Fruit fly (Drosophila melanogaster): ENCODE measurements around the gene CG2614.

CG2614 gene

DNA sequence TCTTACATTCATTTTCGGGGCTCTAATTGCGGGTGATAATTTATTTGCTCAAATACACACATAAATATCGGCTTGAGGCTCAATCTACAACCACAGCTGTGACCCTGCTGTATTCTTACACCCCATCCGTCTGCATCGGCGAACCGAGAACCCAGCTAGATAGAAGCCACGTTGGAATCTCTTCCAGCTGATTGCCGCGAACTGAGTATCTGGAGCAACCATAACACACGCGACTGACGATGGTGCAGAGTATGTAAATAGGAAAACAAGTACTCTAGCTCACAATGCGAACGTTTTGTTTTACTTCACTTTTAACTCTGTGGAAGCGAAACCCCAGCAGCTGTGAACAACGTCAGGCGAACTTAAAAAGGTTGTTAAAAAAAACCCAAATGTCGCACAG is 8.2 kb downstream of the CG2614 start:
- no peak for TF ChIP-seq insv (optimal IDR thresholded peaks at IDR 0.05)
- no peak for TF ChIP-seq psq (optimal IDR thresholded peaks at IDR 0.05)
- no peak for TF ChIP-seq Sin3A (optimal IDR thresholded peaks at IDR 0.05)
- TF ChIP-seq Myc (optimal IDR thresholded peaks at IDR 0.05), result no peak
- no peak for TF ChIP-seq ttk (optimal IDR thresholded peaks at IDR 0.05)
- no peak for TF ChIP-seq h (optimal IDR thresholded peaks at IDR 0.05)

DNA sequence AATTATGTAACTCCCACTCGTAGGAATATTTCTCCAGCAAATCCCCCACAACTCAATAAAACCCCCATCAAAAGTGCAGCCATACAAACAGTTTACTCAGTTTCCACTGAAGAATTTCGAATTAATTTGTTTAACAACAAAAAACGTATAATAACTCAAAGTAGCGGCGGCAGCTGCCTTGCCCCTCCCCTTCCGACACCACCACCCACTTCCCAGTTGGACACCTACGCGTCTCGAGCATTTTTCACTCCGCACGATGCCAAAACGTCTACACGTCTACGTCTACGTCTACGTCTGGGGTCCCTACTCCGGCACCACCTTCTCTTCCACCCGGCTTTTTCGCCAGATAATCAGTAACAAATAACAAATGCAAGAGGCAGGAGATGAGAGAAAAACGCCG is 15.0 kb downstream of the CG2614 start:
- TF ChIP-seq h (optimal IDR thresholded peaks at IDR 0.05) (no peak), insv (optimal IDR thresholded peaks at IDR 0.05) (no peak), psq (optimal IDR thresholded peaks at IDR 0.05) (no peak)

DNA sequence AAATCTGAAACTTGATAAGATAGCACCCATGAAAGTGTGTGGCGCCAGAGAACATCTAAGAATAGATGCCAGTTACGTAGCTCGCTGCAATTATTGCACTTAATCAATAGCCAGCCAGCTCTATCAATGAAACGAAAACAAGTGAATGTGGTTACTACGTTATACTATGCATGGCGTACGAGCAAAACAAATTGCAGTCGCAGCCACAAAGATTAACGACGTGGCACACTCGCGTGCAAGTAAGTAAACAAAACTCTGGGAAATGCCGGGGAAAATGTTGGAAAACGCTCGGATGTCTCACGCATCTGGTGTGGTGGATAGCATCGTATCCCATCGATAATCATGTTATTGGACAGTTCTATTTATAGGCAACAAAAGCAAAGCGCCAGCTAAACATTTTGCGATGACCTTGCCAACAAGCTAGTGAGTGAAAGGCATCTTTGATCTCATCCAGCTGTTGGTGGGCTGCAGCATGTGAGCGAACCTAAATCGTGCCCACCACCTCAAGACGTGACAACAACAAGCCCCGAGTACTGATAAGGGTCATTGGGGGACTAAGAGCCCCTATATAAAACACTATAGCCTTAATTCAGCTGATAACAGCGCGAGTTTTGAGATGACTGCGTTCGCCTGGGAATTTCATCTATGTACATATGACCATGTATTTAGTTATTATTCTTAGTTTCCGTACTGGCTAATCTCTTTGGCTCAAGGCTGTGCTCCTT is 17.7 kb downstream of the CG2614 start:
- TF ChIP-seq Myc (optimal IDR thresholded peaks at IDR 0.05) (no peak), psq (optimal IDR thresholded peaks at IDR 0.05) (no peak), ttk (optimal IDR thresholded peaks at IDR 0.05) (no peak), h (optimal IDR thresholded peaks at IDR 0.05) (no peak), insv (optimal IDR thresholded peaks at IDR 0.05) (no peak)

DNA sequence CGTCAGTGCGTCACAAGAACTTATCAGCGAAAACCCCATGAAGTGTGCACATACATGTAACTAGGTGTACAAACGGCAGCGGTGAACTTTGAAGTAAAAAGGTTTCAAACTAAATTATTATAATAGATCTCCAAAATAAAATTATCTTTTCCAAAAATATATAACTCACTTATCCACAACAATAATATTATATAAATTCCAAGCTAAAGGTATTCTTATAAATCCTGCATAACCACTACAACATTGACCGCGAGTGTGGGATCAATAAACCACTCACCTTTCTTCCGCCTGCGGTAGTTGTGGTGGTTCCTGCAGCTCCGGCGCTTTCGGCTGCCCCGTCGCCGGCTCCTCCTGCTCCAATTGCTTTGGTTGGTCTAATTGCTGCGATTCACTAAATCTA is 18.5 kb downstream of the CG2614 start:
- TF ChIP-seq Sin3A (optimal IDR thresholded peaks at IDR 0.05), result no peak
- TF ChIP-seq Myc (optimal IDR thresholded peaks at IDR 0.05), result no peak
- no peak for TF ChIP-seq h (optimal IDR thresholded peaks at IDR 0.05)
- no peak for TF ChIP-seq ttk (optimal IDR thresholded peaks at IDR 0.05)
- no peak for TF ChIP-seq insv (optimal IDR thresholded peaks at IDR 0.05)
- TF ChIP-seq psq (optimal IDR thresholded peaks at IDR 0.05), result no peak

- TF ChIP-seq insv (optimal IDR thresholded peaks at IDR 0.05) (no peak), psq (optimal IDR thresholded peaks at IDR 0.05) (no peak), ttk (optimal IDR thresholded peaks at IDR 0.05) (no peak), h (optimal IDR thresholded peaks at IDR 0.05) (no peak), Sin3A (optimal IDR thresholded peaks at IDR 0.05) (no peak), Myc (optimal IDR thresholded peaks at IDR 0.05) (no peak)
Measured at dm6 chr2L:20675875-20676274, 19.6 kb downstream of the CG2614 start, which contains the start of the genes CG31678 and IKKepsilon. CG31678 (minus strand) TSS chr2L:20675941. IKKepsilon (plus strand) TSS chr2L:20676045.

- TF ChIP-seq psq (optimal IDR thresholded peaks at IDR 0.05), result no peak
- no peak for TF ChIP-seq Myc (optimal IDR thresholded peaks at IDR 0.05)
- no peak for TF ChIP-seq h (optimal IDR thresholded peaks at IDR 0.05)
- no peak for TF ChIP-seq ttk (optimal IDR thresholded peaks at IDR 0.05)
- TF ChIP-seq Sin3A (optimal IDR thresholded peaks at IDR 0.05), result no peak
- no peak for TF ChIP-seq insv (optimal IDR thresholded peaks at IDR 0.05)
Measured at dm6 chr2L:20681648-20682098, 25.4 kb downstream of the CG2614 start, which contains the start of gene Cen. Cen (minus strand) TSS chr2L:20681846.

- no peak for TF ChIP-seq Myc (optimal IDR thresholded peaks at IDR 0.05)
- no peak for TF ChIP-seq Sin3A (optimal IDR thresholded peaks at IDR 0.05)
- no peak for TF ChIP-seq psq (optimal IDR thresholded peaks at IDR 0.05)
- TF ChIP-seq ttk (optimal IDR thresholded peaks at IDR 0.05), result no peak
- TF ChIP-seq insv (optimal IDR thresholded peaks at IDR 0.05), result no peak
- no peak for TF ChIP-seq h (optimal IDR thresholded peaks at IDR 0.05)
Measured at dm6 chr2L:20682136-20682733, 26.0 kb downstream of the CG2614 start, which contains the start of gene CG2617. CG2617 (plus strand) TSS chr2L:20682368.

dm6 chr2L:20688722-20689121 is 32.5 kb downstream of the CG2614 start:
- TF ChIP-seq insv (optimal IDR thresholded peaks at IDR 0.05), result no peak
- no peak for TF ChIP-seq ttk (optimal IDR thresholded peaks at IDR 0.05)
- no peak for TF ChIP-seq psq (optimal IDR thresholded peaks at IDR 0.05)
- no peak for TF ChIP-seq Sin3A (optimal IDR thresholded peaks at IDR 0.05)
- no peak for TF ChIP-seq Myc (optimal IDR thresholded peaks at IDR 0.05)
- TF ChIP-seq h (optimal IDR thresholded peaks at IDR 0.05), result no peak

- TF ChIP-seq h (optimal IDR thresholded peaks at IDR 0.05), result no peak
- no peak for TF ChIP-seq ttk (optimal IDR thresholded peaks at IDR 0.05)
- no peak for TF ChIP-seq Myc (optimal IDR thresholded peaks at IDR 0.05)
- TF ChIP-seq insv (optimal IDR thresholded peaks at IDR 0.05), result no peak
- no peak for TF ChIP-seq psq (optimal IDR thresholded peaks at IDR 0.05)
Measured at dm6 chr2L:20690055-20690454, 33.8 kb downstream of the CG2614 start.

DNA sequence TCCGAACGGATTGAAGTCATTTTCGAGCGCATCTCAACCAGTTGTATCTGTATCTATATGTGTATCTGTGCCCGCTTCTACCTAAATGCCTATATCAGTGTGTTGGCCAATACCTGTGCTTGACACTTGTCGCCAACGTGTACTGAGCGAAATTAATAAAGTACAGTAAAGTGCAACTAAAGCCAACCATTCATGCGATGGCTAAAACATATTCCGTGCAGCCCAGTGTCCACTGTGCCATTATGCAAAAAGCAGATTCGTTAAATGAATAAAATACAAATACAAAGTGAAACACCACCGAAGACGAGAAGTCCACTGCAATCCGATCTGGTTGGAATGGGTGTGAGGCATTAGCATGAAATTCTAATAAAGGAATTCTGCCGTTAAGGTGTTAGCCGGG is 38.8 kb downstream of the CG2614 start:
- TF ChIP-seq ttk (optimal IDR thresholded peaks at IDR 0.05), result no peak
- no peak for TF ChIP-seq insv (optimal IDR thresholded peaks at IDR 0.05)
- TF ChIP-seq h (optimal IDR thresholded peaks at IDR 0.05), result no peak
- no peak for TF ChIP-seq Myc (optimal IDR thresholded peaks at IDR 0.05)
- TF ChIP-seq Sin3A (optimal IDR thresholded peaks at IDR 0.05), result no peak
- TF ChIP-seq psq (optimal IDR thresholded peaks at IDR 0.05), result no peak

- no peak for TF ChIP-seq psq (optimal IDR thresholded peaks at IDR 0.05)
- no peak for TF ChIP-seq Myc (optimal IDR thresholded peaks at IDR 0.05)
- no peak for TF ChIP-seq Sin3A (optimal IDR thresholded peaks at IDR 0.05)
- TF ChIP-seq ttk (optimal IDR thresholded peaks at IDR 0.05), result no peak
- TF ChIP-seq insv (optimal IDR thresholded peaks at IDR 0.05), result no peak
- TF ChIP-seq h (optimal IDR thresholded peaks at IDR 0.05), result no peak
Measured at dm6 chr2L:20700534-20701239, 44.5 kb downstream of the CG2614 start.

Measured in Kc167 (cell line).